Worm (Caenorhabditis elegans) whole organism, mixed stage, embryonic: ENCODE results near the gene C25A11.2.

ENCODE experiments used
- nhr-237 ChIP-seq: fragments of 150-350 bp; optimal IDR thresholded peaks from 2 replicates; lab custom pipeline; 2014; ENCODE audit warnings: missing biosample characterization, missing genetic modification characterization
- nhr-28 ChIP-seq: fragments of 150-350 bp; optimal IDR thresholded peaks from 2 replicates; lab custom pipeline; 2014; ENCODE audit warnings: missing biosample characterization, missing genetic modification characterization
- sptf-1 ChIP-seq: sonication (generic microtip); optimal IDR thresholded peaks from 2 replicates; lab custom pipeline; 2017; ENCODE audit warnings: mild to moderate bottlenecking, missing genetic modification characterization, moderate library complexity, missing compliant biosample characterization
- unc-39 ChIP-seq: fragments of 150-350 bp; optimal IDR thresholded peaks from 2 replicates; lab custom pipeline; 2014; ENCODE audit warnings: missing biosample characterization, missing genetic modification characterization
- unc-62 ChIP-seq: fragments of 150-350 bp; optimal IDR thresholded peaks from 2 replicates; lab custom pipeline; 2014; ENCODE audit warnings: missing biosample characterization, missing genetic modification reagents, missing genetic modification characterization

ce11 chrX:9162864-9163263, 49.0 kb downstream of the C25A11.2 start, which contains the start of gene tsp-11:
- no peak for TF ChIP-seq unc-39 (tag; lab: Kevin White, UChicago)
- no peak for TF ChIP-seq nhr-28 (tag; lab: Kevin White, UChicago)
- no peak for TF ChIP-seq nhr-237 (tag; lab: Kevin White, UChicago)
- no peak for TF ChIP-seq sptf-1 (tag; lab: Kevin White, UChicago)
- no peak for TF ChIP-seq unc-62 (GFP tag; lab: Kevin White, UChicago)
